Worm (Caenorhabditis elegans) whole organism, mixed stage, embryonic: ENCODE data around the gene C27C12.3.

Experiments
- ces-1 ChIP-seq: fragments of 150-350 bp; optimal IDR thresholded peaks from 2 replicates; lab custom pipeline; 2014; ENCODE audit warnings: missing biosample characterization, missing genetic modification reagents, missing genetic modification characterization
- cnd-1 ChIP-seq: fragments of 200-800 bp; sonication (Bioruptor generic); optimal IDR thresholded peaks from 2 replicates; lab custom pipeline; 2018; ENCODE audit warnings: mild to moderate bottlenecking, missing genetic modification characterization, missing compliant biosample characterization
- elt-3 ChIP-seq: fragments of 150-350 bp; optimal IDR thresholded peaks from 2 replicates; lab custom pipeline; 2014; ENCODE audit warnings: missing biosample characterization, missing genetic modification characterization
- ham-2 ChIP-seq: fragments of 200-800 bp; sonication (Bioruptor generic); optimal IDR thresholded peaks from 2 replicates; lab custom pipeline; 2018; ENCODE audit warnings: mild to moderate bottlenecking, missing genetic modification characterization, missing compliant biosample characterization
- hlh-1 ChIP-seq: fragments of 150-350 bp; optimal IDR thresholded peaks from 2 replicates; lab custom pipeline; 2014; ENCODE audit warnings: missing biosample characterization, missing genetic modification reagents, missing genetic modification characterization
- lin-32 ChIP-seq: fragments of 200-800 bp; sonication (Bioruptor generic); optimal IDR thresholded peaks from 2 replicates; lab custom pipeline; 2018; ENCODE audit warnings: mild to moderate bottlenecking, missing genetic modification characterization, missing compliant biosample characterization
- lsy-2 ChIP-seq: fragments of 150-350 bp; optimal IDR thresholded peaks from 2 replicates; lab custom pipeline; 2014; ENCODE audit warnings: missing biosample characterization, missing genetic modification characterization
- mep-1 ChIP-seq: fragments of 150-350 bp; optimal IDR thresholded peaks from 2 replicates; lab custom pipeline; 2017; ENCODE audit warnings: missing biosample characterization, missing genetic modification reagents, missing genetic modification characterization, inconsistent platforms
- nhr-237 ChIP-seq: fragments of 150-350 bp; optimal IDR thresholded peaks from 2 replicates; lab custom pipeline; 2014; ENCODE audit warnings: missing biosample characterization, missing genetic modification characterization
- pha-4 ChIP-seq: fragments of 150-350 bp; optimal IDR thresholded peaks from 2 replicates; lab custom pipeline; 2018; ENCODE audit warnings: missing biosample characterization, missing genetic modification reagents, missing genetic modification characterization
- unc-39 ChIP-seq: fragments of 150-350 bp; optimal IDR thresholded peaks from 2 replicates; lab custom pipeline; 2014; ENCODE audit warnings: missing biosample characterization, missing genetic modification characterization
- unc-62 ChIP-seq: fragments of 150-350 bp; optimal IDR thresholded peaks from 2 replicates; lab custom pipeline; 2014; ENCODE audit warnings: missing biosample characterization, missing genetic modification reagents, missing genetic modification characterization
- zip-8 ChIP-seq: fragments of 150-350 bp; optimal IDR thresholded peaks from 2 replicates; lab custom pipeline; 2014; ENCODE audit warnings: missing biosample characterization, missing genetic modification characterization
- ztf-11 ChIP-seq: fragments of 150-350 bp; optimal IDR thresholded peaks from 2 replicates; lab custom pipeline; 2014; ENCODE audit warnings: missing biosample characterization, missing genetic modification characterization

DNA sequence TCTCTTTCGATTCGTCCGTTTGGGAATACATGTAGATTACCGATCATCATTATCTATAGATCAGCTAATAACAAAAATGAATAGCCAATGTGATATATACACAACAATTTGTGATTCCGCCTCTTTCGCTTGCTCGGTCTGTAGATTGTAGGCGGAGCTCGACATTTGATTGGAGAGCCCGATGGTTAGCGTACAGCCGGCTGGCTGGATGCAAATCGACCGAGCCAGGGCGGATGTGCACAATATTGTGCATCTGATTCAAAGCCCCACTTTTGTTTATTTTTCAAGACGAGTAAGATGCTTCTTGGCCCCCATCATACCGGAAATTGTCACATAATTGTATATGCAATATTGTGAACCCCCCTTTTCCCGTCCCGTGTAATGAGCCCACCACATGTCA, 3.9 kb downstream of the C27C12.3 start, which contains the start of gene dmd-4:
- TF ChIP-seq cnd-1 (tag; lab: Kevin White, UChicago) = no peak
- no peak for TF ChIP-seq nhr-237 (tag; lab: Kevin White, UChicago)
- no peak for TF ChIP-seq unc-62
- TF ChIP-seq mep-1 (tag; lab: Kevin White, UChicago) = no peak
- no peak for TF ChIP-seq elt-3 (tag; lab: Kevin White, UChicago)
- no peak for TF ChIP-seq ces-1
- no peak for TF ChIP-seq unc-39 (tag; lab: Kevin White, UChicago)
- no peak for TF ChIP-seq ztf-11 (tag; lab: Kevin White, UChicago)
- no peak for TF ChIP-seq ham-2
- no peak for TF ChIP-seq lin-32
- TF ChIP-seq pha-4 (tag; lab: Kevin White, UChicago) = peak; percentile 23
- TF ChIP-seq zip-8 = no peak
- TF ChIP-seq hlh-1 (tag; lab: Kevin White, UChicago) = no peak
- TF ChIP-seq lsy-2 (tag; lab: Kevin White, UChicago) = no peak
